Fruit fly (Drosophila melanogaster) whole organism: ENCODE results near the gene CG7724.

Experiments
- CG8478 ChIP-seq: fragments of >200 bp; optimal IDR thresholded peaks from 2 replicates; lab custom pipeline; 2018; ENCODE audit warnings: inconsistent platforms
- pan ChIP-seq: fragments of >200 bp; optimal IDR thresholded peaks from 2 replicates; lab custom pipeline; 2017
- psq ChIP-seq: fragments of >200 bp; optimal IDR thresholded peaks from 2 replicates; lab custom pipeline; 2017
- usp ChIP-seq: fragments of >200 bp; optimal IDR thresholded peaks from 2 replicates; lab custom pipeline; 2017; ENCODE audit warnings: missing biosample characterization, missing genetic modification characterization, mixed read lengths

- TF ChIP-seq CG8478 (no peak), psq (lab: Kevin White, UChicago) (no peak), usp (GFP tag; lab: Kevin White, UChicago) (no peak), pan (lab: Kevin White, UChicago) (no peak)
Measured at dm6 chr3L:17007496-17007895, 47.9 kb upstream of the CG7724 start.
